Fruit fly (Drosophila melanogaster) whole organism, pupa: ENCODE measurements around the gene CG13928.

Source experiments
- CG15710 ChIP-seq: fragments of 200-800 bp; sonication (Bioruptor generic); optimal IDR thresholded peaks from 2 replicates; lab custom pipeline; 2018; ENCODE audit warnings: missing biosample characterization, mild to moderate bottlenecking, missing genetic modification characterization, moderate library complexity
- CG34367 ChIP-seq: fragments of 200-800 bp; sonication (Bioruptor generic); optimal IDR thresholded peaks from 2 replicates; lab custom pipeline; 2018; ENCODE audit warnings: missing biosample characterization, mild to moderate bottlenecking, missing genetic modification characterization
- D1 ChIP-seq: fragments of 200-800 bp; sonication (Bioruptor generic); optimal IDR thresholded peaks from 2 replicates; lab custom pipeline; 2018; ENCODE audit warnings: missing biosample characterization, mild to moderate bottlenecking, missing genetic modification characterization, moderate library complexity
- Pif1A ChIP-seq: fragments of 200-800 bp; sonication (Bioruptor generic); optimal IDR thresholded peaks from 3 replicates; lab custom pipeline; 2016; ENCODE audit warnings: missing biosample characterization, missing genetic modification characterization

DNA sequence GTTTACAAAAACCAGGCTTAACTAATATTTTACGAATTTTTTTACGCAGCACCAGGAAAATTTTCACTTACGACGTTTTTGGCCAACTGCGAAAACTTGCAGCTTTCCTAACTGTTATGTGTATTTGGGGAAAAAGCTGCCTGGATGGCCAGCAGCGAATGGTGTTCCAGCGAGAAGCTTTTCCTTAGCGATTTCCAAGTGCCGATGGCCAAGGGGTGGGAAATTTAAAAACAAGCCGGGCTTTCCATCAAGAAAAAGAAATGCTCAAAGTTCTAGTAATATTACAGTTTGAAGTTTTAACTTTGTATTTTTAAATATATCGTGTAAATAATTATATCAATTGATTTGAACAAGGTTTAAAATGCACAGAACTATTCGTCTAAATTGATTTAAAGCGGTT, 9.5 kb upstream of the CG13928 start, which contains the start of gene nSyb:
- no peak for TF ChIP-seq CG15710
- TF ChIP-seq Pif1A: no peak
- no peak for TF ChIP-seq D1 (tag; lab: Kevin White, UChicago)
- no peak for TF ChIP-seq CG34367
